Fruit fly (Drosophila melanogaster) whole organism: ENCODE measurements around the gene CG44362.

Experiments used
- Dll ChIP-seq: fragments of >200 bp; optimal IDR thresholded peaks from 2 replicates; lab custom pipeline; 2017
- EcR ChIP-seq, 2 experiments: fragments of >200 bp; optimal IDR thresholded peaks; 2 replicates each; lab custom pipeline; 2017; ENCODE audit warnings: missing biosample characterization in 2 of 2, missing genetic modification characterization in 2 of 2, missing genetic modification reagents in 2 of 2
- pan ChIP-seq: fragments of >200 bp; optimal IDR thresholded peaks from 2 replicates; lab custom pipeline; 2017
- psq ChIP-seq: fragments of >200 bp; optimal IDR thresholded peaks from 2 replicates; lab custom pipeline; 2017
- usp ChIP-seq: fragments of >200 bp; optimal IDR thresholded peaks from 2 replicates; lab custom pipeline; 2017; ENCODE audit warnings: missing biosample characterization, missing genetic modification characterization, mixed read lengths

- no peak for TF ChIP-seq EcR (GFP tag; optimal IDR thresholded peaks at IDR 0.05; lab: Kevin White, UChicago)
- TF ChIP-seq psq: no peak
- no peak for TF ChIP-seq pan (lab: Kevin White, UChicago)
- TF ChIP-seq usp: no peak
- no peak for TF ChIP-seq Dll
Measured at dm6 chr3L:11353002-11353401, 44.3 kb upstream of the CG44362 start.
